Worm (Caenorhabditis elegans): Measurements from ENCODE around the gene tag-278.

Gene tag-278

ce11 chrX:3668842-3669241 is 20.2 kb downstream of the tag-278 start, which contains the start of gene snet-1:
TSS of gene snet-1 (minus strand) at chrX:3668942.
- TF ChIP-seq nhr-28 (tag; optimal IDR thresholded peaks at IDR 0.05): no peak

- no peak for TF ChIP-seq sem-2 (GFP tag; optimal IDR thresholded peaks at IDR 0.05)
- no peak for TF ChIP-seq mep-1 (tag; optimal IDR thresholded peaks at IDR 0.05)
- no peak for TF ChIP-seq blmp-1 (tag; optimal IDR thresholded peaks at IDR 0.05)
- TF ChIP-seq snpc-4 (tag; optimal IDR thresholded peaks at IDR 0.05): no peak
- TF ChIP-seq nhr-2 (tag; optimal IDR thresholded peaks at IDR 0.05): no peak
- no peak for TF ChIP-seq M03D4.4 (tag; optimal IDR thresholded peaks at IDR 0.05)
- no peak for TF ChIP-seq tbx-8 (GFP tag; optimal IDR thresholded peaks at IDR 0.05)
- no peak for TF ChIP-seq mls-2 (tag; optimal IDR thresholded peaks at IDR 0.05)
- TF ChIP-seq elt-1 (tag; optimal IDR thresholded peaks at IDR 0.05; ENCODE audit: borderline replicate concordance, insufficient read depth): no peak
- no peak for TF ChIP-seq ces-1 (GFP tag; optimal IDR thresholded peaks at IDR 0.05)
- no peak for TF ChIP-seq lsy-2 (tag; optimal IDR thresholded peaks at IDR 0.05)
- TF ChIP-seq nhr-28 (tag; optimal IDR thresholded peaks at IDR 0.05): no peak
- TF ChIP-seq unc-39 (tag; optimal IDR thresholded peaks at IDR 0.05): no peak
- TF ChIP-seq pha-4 (tag; optimal IDR thresholded peaks at IDR 0.05): no peak
- no peak for TF ChIP-seq elt-3 (tag; optimal IDR thresholded peaks at IDR 0.05)
- no peak for TF ChIP-seq drap-1 (GFP tag; optimal IDR thresholded peaks at IDR 0.05)
- no peak for TF ChIP-seq bed-3 (GFP tag; optimal IDR thresholded peaks at IDR 0.05)
- TF ChIP-seq lin-13 (tag; optimal IDR thresholded peaks at IDR 0.05): no peak
- no peak for TF ChIP-seq hlh-1 (tag; optimal IDR thresholded peaks at IDR 0.05)
- TF ChIP-seq zip-8 (tag; optimal IDR thresholded peaks at IDR 0.05): no peak
These were observed 29.8 kb downstream of the tag-278 start, which contains the start of gene R11G1.1 for ce11 chrX:3659192-3659591. TSS of gene R11G1.1 (plus strand) at chrX:3659492.

ce11 chrX:3655972-3656371 is 33.0 kb downstream of the tag-278 start, which contains the start of gene R11G1.7:
TSS of gene R11G1.7 (plus strand) at chrX:3656272.
- no peak for TF ChIP-seq nhr-12 (tag; optimal IDR thresholded peaks at IDR 0.05)
- TF ChIP-seq mab-5 (tag; optimal IDR thresholded peaks at IDR 0.05): no peak
- no peak for TF ChIP-seq pha-4 (tag; optimal IDR thresholded peaks at IDR 0.05)
- no peak for TF ChIP-seq M03D4.4 (tag; optimal IDR thresholded peaks at IDR 0.05)
- TF ChIP-seq nhr-2 (tag; optimal IDR thresholded peaks at IDR 0.05): no peak
- TF ChIP-seq nhr-28 (tag; optimal IDR thresholded peaks at IDR 0.05): no peak
- no peak for TF ChIP-seq elt-1 (tag; optimal IDR thresholded peaks at IDR 0.05; ENCODE audit: borderline replicate concordance, insufficient read depth)
- no peak for TF ChIP-seq elt-3 (tag; optimal IDR thresholded peaks at IDR 0.05)
- no peak for TF ChIP-seq lin-13 (tag; optimal IDR thresholded peaks at IDR 0.05)
- TF ChIP-seq ceh-83 (GFP tag; optimal IDR thresholded peaks at IDR 0.05): no peak
- no peak for TF ChIP-seq unc-62 (GFP tag; optimal IDR thresholded peaks at IDR 0.05)
- no peak for TF ChIP-seq ces-1 (GFP tag; optimal IDR thresholded peaks at IDR 0.05)

ce11 chrX:3654623-3655022 is 34.4 kb downstream of the tag-278 start, which contains the start of gene R11G1.11:
TSS of gene R11G1.11 (plus strand) at chrX:3654923.
- TF ChIP-seq ztf-11 (tag; optimal IDR thresholded peaks at IDR 0.05): no peak
- no peak for TF ChIP-seq M03D4.4 (tag; optimal IDR thresholded peaks at IDR 0.05)
- TF ChIP-seq elt-3 (tag; optimal IDR thresholded peaks at IDR 0.05): peak; percentile 0
- TF ChIP-seq lsy-2 (tag; optimal IDR thresholded peaks at IDR 0.05): no peak
- no peak for TF ChIP-seq cnd-1 (tag; optimal IDR thresholded peaks at IDR 0.05)
- TF ChIP-seq nhr-28 (tag; optimal IDR thresholded peaks at IDR 0.05): no peak

ce11 chrX:3650100-3650809 is 38.8 kb downstream of the tag-278 start, which contains the start of the genes sax-1 and R11G1.2:
TSS of gene sax-1 (minus strand) at chrX:3650150.
TSS of gene R11G1.2 (plus strand) at chrX:3650614.
- TF ChIP-seq nhr-2 (tag; optimal IDR thresholded peaks at IDR 0.05) (peak; percentile 86), pha-4 (tag; optimal IDR thresholded peaks at IDR 0.05) (peak; percentile 59), lin-32 (GFP tag; optimal IDR thresholded peaks at IDR 0.05) (peak; percentile 25), lin-13 (tag; optimal IDR thresholded peaks at IDR 0.05) (peak; percentile 73), mep-1 (tag; optimal IDR thresholded peaks at IDR 0.05) (peak; percentile 40), M03D4.4 (tag; optimal IDR thresholded peaks at IDR 0.05) (no peak), tbx-8 (GFP tag; optimal IDR thresholded peaks at IDR 0.05) (no peak), lsy-2 (tag; optimal IDR thresholded peaks at IDR 0.05) (peak; percentile 6), mls-2 (tag; optimal IDR thresholded peaks at IDR 0.05) (peak; percentile 3), cnd-1 (tag; optimal IDR thresholded peaks at IDR 0.05) (peak; percentile 5)

- TF ChIP-seq unc-120 (tag; optimal IDR thresholded peaks at IDR 0.05; ENCODE audit: poor library complexity, severe bottlenecking): peak; percentile 27
- no peak for TF ChIP-seq lin-32 (GFP tag; optimal IDR thresholded peaks at IDR 0.05)
- TF ChIP-seq hlh-1 (tag; optimal IDR thresholded peaks at IDR 0.05): peak; percentile 59
These were observed 43.1 kb downstream of the tag-278 start for ce11 chrX:3645924-3646323.

Data from whole organism, mixed stage, embryonic.